Fruit fly (Drosophila melanogaster): Measurements from ENCODE around the gene br.

DNA sequence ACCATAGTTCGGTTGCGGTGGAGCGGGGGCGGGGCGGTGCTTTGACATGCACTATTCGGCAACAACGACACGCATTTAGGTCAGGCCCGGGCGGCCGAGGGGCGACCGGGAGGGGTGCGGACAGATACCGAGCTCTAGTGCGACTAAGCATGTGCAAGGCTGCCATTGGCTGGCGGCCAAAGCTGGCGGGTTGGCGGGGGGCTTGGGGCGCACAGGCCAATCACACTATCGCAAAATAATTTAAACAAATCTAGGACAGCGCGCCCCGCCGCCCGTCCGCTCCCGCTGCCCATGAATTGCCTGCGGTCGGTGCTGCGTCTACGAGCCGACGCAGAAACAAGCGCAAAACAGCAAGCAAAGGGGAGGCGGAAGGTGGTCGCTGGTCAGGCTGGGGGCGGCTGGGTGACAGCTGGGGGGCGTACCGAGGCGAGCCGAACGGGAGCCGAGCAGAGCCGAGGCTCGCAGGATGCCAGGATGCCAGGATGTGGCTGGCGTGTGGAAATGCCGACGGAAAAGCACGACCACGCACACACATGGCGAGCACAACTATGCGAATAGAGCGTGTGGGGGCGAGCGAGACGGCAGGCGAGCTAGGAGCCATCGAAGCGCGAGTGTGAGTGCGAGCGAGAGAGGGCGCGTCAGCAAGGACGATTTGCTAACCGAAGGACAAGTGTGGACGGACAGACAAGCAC is 39.6 kb upstream of the br start:
- TF ChIP-seq Dfd (GFP tag; optimal IDR thresholded peaks at IDR 0.05) (peak; percentile 84), CG32264 (GFP tag; optimal IDR thresholded peaks at IDR 0.05) (no peak), h (GFP tag; optimal IDR thresholded peaks at IDR 0.05) (no peak)
